Fruit fly (Drosophila melanogaster) whole organism, embryonic: ENCODE data around the gene CG13247.

Experiments
- CG10267 ChIP-seq: fragments of 200-800 bp; sonication (Bioruptor generic); optimal IDR thresholded peaks from 2 replicates; lab custom pipeline; 2018; ENCODE audit warnings: missing biosample characterization, mild to moderate bottlenecking, missing genetic modification characterization, moderate library complexity
- CG10431 ChIP-seq: fragments of 200-800 bp; sonication (Bioruptor generic); optimal IDR thresholded peaks from 3 replicates; lab custom pipeline; 2018; ENCODE audit warnings: missing biosample characterization, mild to moderate bottlenecking, missing genetic modification characterization
- CG10654 ChIP-seq: fragments of 200-800 bp; sonication (Bioruptor generic); optimal IDR thresholded peaks from 2 replicates; lab custom pipeline; 2016; ENCODE audit warnings: missing biosample characterization, missing genetic modification characterization
- CG12104 ChIP-seq: fragments of 200-800 bp; sonication (Bioruptor generic); optimal IDR thresholded peaks from 3 replicates; lab custom pipeline; 2016; ENCODE audit warnings: missing biosample characterization, missing genetic modification characterization
- CG12942 ChIP-seq: fragments of 200-800 bp; sonication (Bioruptor generic); optimal IDR thresholded peaks from 3 replicates; lab custom pipeline; 2016; ENCODE audit warnings: missing biosample characterization, missing genetic modification characterization
- CG13296 ChIP-seq: fragments of 200-800 bp; sonication (Bioruptor generic); optimal IDR thresholded peaks from 3 replicates; lab custom pipeline; 2018; ENCODE audit warnings: missing biosample characterization, mild to moderate bottlenecking, missing genetic modification characterization
- CG14860 ChIP-seq: fragments of 200-800 bp; sonication (Bioruptor generic); IDR thresholded peaks from 3 replicates; pipeline ENCODE4 v1.3.6; 2022; ENCODE audit warnings: missing biosample characterization, missing genetic modification characterization; ENCODE audit not compliant: partially characterized antibody
- CG15011 ChIP-seq: fragments of 200-800 bp; sonication (Bioruptor generic); optimal IDR thresholded peaks from 3 replicates; lab custom pipeline; 2018; ENCODE audit warnings: missing biosample characterization, mild to moderate bottlenecking, missing genetic modification characterization
- CG17359 ChIP-seq: fragments of 200-800 bp; sonication (Bioruptor generic); optimal IDR thresholded peaks from 3 replicates; lab custom pipeline; 2018; ENCODE audit warnings: missing biosample characterization, mild to moderate bottlenecking, missing genetic modification characterization, moderate library complexity
- CG17361 ChIP-seq: fragments of 200-800 bp; sonication (Bioruptor generic); IDR thresholded peaks from 3 replicates; pipeline ENCODE4 v1.3.6; 2022; ENCODE audit warnings: missing biosample characterization, missing genetic modification characterization
- CG17802 ChIP-seq: fragments of 200-800 bp; sonication (Bioruptor generic); optimal IDR thresholded peaks from 2 replicates; lab custom pipeline; 2018; ENCODE audit warnings: missing biosample characterization, mild to moderate bottlenecking, missing genetic modification characterization, moderate library complexity
- CG2116 ChIP-seq: fragments of 200-800 bp; sonication (Bioruptor generic); optimal IDR thresholded peaks from 3 replicates; lab custom pipeline; 2018; ENCODE audit warnings: missing biosample characterization, mild to moderate bottlenecking, missing genetic modification characterization
- CG2202 ChIP-seq: fragments of 200-800 bp; sonication (Bioruptor generic); optimal IDR thresholded peaks from 2 replicates; lab custom pipeline; 2018; ENCODE audit warnings: missing biosample characterization, mild to moderate bottlenecking, missing genetic modification characterization
- CG3065 ChIP-seq: fragments of 200-800 bp; sonication (Bioruptor generic); optimal IDR thresholded peaks from 2 replicates; lab custom pipeline; 2016; ENCODE audit warnings: missing biosample characterization, missing genetic modification characterization
- CG31365 ChIP-seq: fragments of 200-800 bp; sonication (Bioruptor generic); optimal IDR thresholded peaks from 2 replicates; lab custom pipeline; 2018; ENCODE audit warnings: missing biosample characterization, mild to moderate bottlenecking, missing genetic modification characterization
- CG4424 ChIP-seq: fragments of 200-800 bp; sonication (Bioruptor generic); optimal IDR thresholded peaks from 3 replicates; lab custom pipeline; 2016; ENCODE audit warnings: missing biosample characterization, missing genetic modification characterization
- CG6654 ChIP-seq: fragments of 200-800 bp; sonication (Bioruptor generic); optimal IDR thresholded peaks from 2 replicates; lab custom pipeline; 2017; ENCODE audit warnings: missing biosample characterization, mild to moderate bottlenecking, missing genetic modification characterization
- CG7271 ChIP-seq: fragments of 200-800 bp; sonication (Bioruptor generic); optimal IDR thresholded peaks from 2 replicates; lab custom pipeline; 2018; ENCODE audit warnings: missing biosample characterization, mild to moderate bottlenecking, missing genetic modification characterization, moderate library complexity
- CG7745 ChIP-seq: fragments of 200-800 bp; sonication (Bioruptor generic); optimal IDR thresholded peaks from 2 replicates; lab custom pipeline; 2018; ENCODE audit warnings: missing biosample characterization, mild to moderate bottlenecking, missing genetic modification characterization, moderate library complexity
- CG7839 ChIP-seq: fragments of 200-800 bp; sonication (Bioruptor generic); optimal IDR thresholded peaks from 3 replicates; lab custom pipeline; 2018; ENCODE audit warnings: missing biosample characterization, mild to moderate bottlenecking, missing genetic modification characterization, moderate library complexity
- CG8281 ChIP-seq: fragments of 200-800 bp; sonication (Bioruptor generic); optimal IDR thresholded peaks from 2 replicates; lab custom pipeline; 2018; ENCODE audit warnings: missing biosample characterization, mild to moderate bottlenecking, missing genetic modification characterization, moderate library complexity
- CG9609 ChIP-seq: fragments of 200-800 bp; sonication (Bioruptor generic); optimal IDR thresholded peaks from 3 replicates; lab custom pipeline; 2016; ENCODE audit warnings: missing biosample characterization, missing genetic modification characterization
- CoRest ChIP-seq: fragments of 200-800 bp; sonication (Bioruptor generic); optimal IDR thresholded peaks from 3 replicates; lab custom pipeline; 2018; ENCODE audit warnings: missing biosample characterization, mild to moderate bottlenecking, missing genetic modification characterization, moderate library complexity
- Dll ChIP-seq: fragments of 200-800 bp; sonication (Bioruptor generic); IDR thresholded peaks from 4 replicates; pipeline ENCODE4 v1.3.6; 2022; ENCODE audit warnings: missing biosample characterization, missing genetic modification characterization; ENCODE audit not compliant: partially characterized antibody
- HmgZ ChIP-seq: fragments of 200-800 bp; sonication (Bioruptor generic); optimal IDR thresholded peaks from 2 replicates; lab custom pipeline; 2018; ENCODE audit warnings: missing biosample characterization, mild to moderate bottlenecking, missing genetic modification characterization
- Hr51 ChIP-seq, 2 experiments: fragments of 200-800 bp; sonication (Bioruptor generic); optimal IDR thresholded peaks; 2 replicates in 1 of 2; 3 replicates in 1 of 2; lab custom pipeline; 2016 to 2018; ENCODE audit warnings: missing biosample characterization in 2 of 2, missing genetic modification characterization in 2 of 2, mild to moderate bottlenecking in 1 of 2, moderate library complexity in 1 of 2
- Hr78 ChIP-seq, 2 experiments: fragments of 200-800 bp in 1 of 2; fragments of >200 bp in 1 of 2; sonication (Bioruptor generic) in 1 of 2; optimal IDR thresholded peaks; 2 replicates each; lab custom pipeline; 2017 to 2019; ENCODE audit warnings: missing biosample characterization in 2 of 2, missing genetic modification characterization in 2 of 2, mild to moderate bottlenecking in 1 of 2, moderate library complexity in 1 of 2
- Mrtf ChIP-seq: fragments of 200-800 bp; sonication (Bioruptor generic); IDR thresholded peaks from 3 replicates; pipeline ENCODE4 v1.3.6; 2022; ENCODE audit warnings: missing biosample characterization, missing genetic modification characterization
- Scr ChIP-seq: fragments of 200-800 bp; sonication (Bioruptor generic); IDR thresholded peaks from 2 replicates; pipeline ENCODE4 v1.3.6; 2022; ENCODE audit warnings: missing biosample characterization, missing genetic modification characterization; ENCODE audit not compliant: partially characterized antibody
- Usf ChIP-seq: fragments of 200-800 bp; sonication (Bioruptor generic); optimal IDR thresholded peaks from 2 replicates; lab custom pipeline; 2017; ENCODE audit warnings: missing genotype, missing biosample characterization, missing genetic modification characterization
- Vsx1 ChIP-seq: fragments of 200-800 bp; sonication (Bioruptor generic); optimal IDR thresholded peaks from 2 replicates; lab custom pipeline; 2017; ENCODE audit warnings: missing biosample characterization, mild to moderate bottlenecking, missing genetic modification characterization, missing genetic modification reagents
- ash1 ChIP-seq: fragments of 200-800 bp; sonication (Bioruptor generic); optimal IDR thresholded peaks from 2 replicates; lab custom pipeline; 2018; ENCODE audit warnings: missing biosample characterization, mild to moderate bottlenecking, missing genetic modification characterization
- bsh ChIP-seq, 2 experiments: fragments of 200-800 bp; sonication (Bioruptor generic); optimal IDR thresholded peaks; 2 replicates each; lab custom pipeline; 2017 to 2018; ENCODE audit warnings: mild to moderate bottlenecking in 2 of 2, missing biosample characterization in 2 of 2, missing genetic modification characterization in 2 of 2, moderate library complexity in 1 of 2
- esg ChIP-seq: fragments of 200-800 bp; sonication (Bioruptor generic); conservative IDR thresholded peaks from 2 replicates; pipeline ENCODE4 v1.3.6; 2022; ENCODE audit warnings: missing biosample characterization, missing genetic modification characterization
- exex ChIP-seq: fragments of 200-800 bp; sonication (Bioruptor generic); optimal IDR thresholded peaks from 4 replicates; lab custom pipeline; 2018; ENCODE audit warnings: missing biosample characterization, mild to moderate bottlenecking, missing genetic modification characterization, moderate library complexity
- grau ChIP-seq: fragments of 200-800 bp; optimal IDR thresholded peaks from 3 replicates; lab custom pipeline; 2019; ENCODE audit warnings: missing biosample characterization, mild to moderate bottlenecking, missing genetic modification characterization, moderate library complexity
- jumu ChIP-seq: fragments of 200-800 bp; sonication (Bioruptor generic); optimal IDR thresholded peaks from 3 replicates; lab custom pipeline; 2016; ENCODE audit warnings: missing biosample characterization, missing genetic modification characterization
- kni ChIP-seq: fragments of 200-800 bp; sonication (Bioruptor generic); optimal IDR thresholded peaks from 3 replicates; lab custom pipeline; 2017; ENCODE audit warnings: mild to moderate bottlenecking, missing biosample characterization, missing genetic modification reagents, missing genetic modification characterization
- nerfin-2 ChIP-seq: fragments of 200-800 bp; sonication (Bioruptor generic); IDR thresholded peaks from 2 replicates; pipeline ENCODE4 v1.3.6; 2022; ENCODE audit warnings: missing biosample characterization, missing genetic modification characterization; ENCODE audit not compliant: partially characterized antibody
- ro ChIP-seq: fragments of 200-800 bp; sonication (Bioruptor generic); IDR thresholded peaks from 2 replicates; pipeline ENCODE4 v1.3.6; 2022; ENCODE audit warnings: missing biosample characterization, missing genetic modification characterization
- row ChIP-seq: fragments of 200-800 bp; sonication (Bioruptor generic); IDR thresholded peaks from 3 replicates; pipeline ENCODE4 v1.3.6; 2022; ENCODE audit warnings: missing biosample characterization, missing genetic modification characterization
- seq ChIP-seq: fragments of 200-800 bp; sonication (Bioruptor generic); IDR thresholded peaks from 2 replicates; pipeline ENCODE4 v1.3.6; 2022; ENCODE audit warnings: missing biosample characterization, missing genetic modification characterization
- sqz ChIP-seq: fragments of 200-800 bp; sonication (Bioruptor generic); optimal IDR thresholded peaks from 3 replicates; lab custom pipeline; 2018; ENCODE audit warnings: missing biosample characterization, mild to moderate bottlenecking, missing genetic modification characterization
- sug ChIP-seq: fragments of 200-800 bp; optimal IDR thresholded peaks from 2 replicates; lab custom pipeline; 2019; ENCODE audit warnings: missing biosample characterization, mild to moderate bottlenecking, missing genetic modification characterization, moderate library complexity
- unc-4 ChIP-seq: fragments of 200-800 bp; sonication (Bioruptor generic); IDR thresholded peaks from 2 replicates; pipeline ENCODE4 v1.3.6; 2022; ENCODE audit warnings: missing biosample characterization, missing genetic modification characterization; ENCODE audit not compliant: partially characterized antibody
- vfl ChIP-seq: fragments of 200-800 bp; sonication (Bioruptor generic); optimal IDR thresholded peaks from 2 replicates; lab custom pipeline; 2016; ENCODE audit warnings: missing biosample characterization, missing genetic modification characterization
- vvl ChIP-seq: fragments of 200-800 bp; sonication (Bioruptor generic); IDR thresholded peaks from 2 replicates; pipeline ENCODE4 v1.3.6; 2022; ENCODE audit warnings: missing biosample characterization, missing genetic modification characterization

CG13247 gene

DNA sequence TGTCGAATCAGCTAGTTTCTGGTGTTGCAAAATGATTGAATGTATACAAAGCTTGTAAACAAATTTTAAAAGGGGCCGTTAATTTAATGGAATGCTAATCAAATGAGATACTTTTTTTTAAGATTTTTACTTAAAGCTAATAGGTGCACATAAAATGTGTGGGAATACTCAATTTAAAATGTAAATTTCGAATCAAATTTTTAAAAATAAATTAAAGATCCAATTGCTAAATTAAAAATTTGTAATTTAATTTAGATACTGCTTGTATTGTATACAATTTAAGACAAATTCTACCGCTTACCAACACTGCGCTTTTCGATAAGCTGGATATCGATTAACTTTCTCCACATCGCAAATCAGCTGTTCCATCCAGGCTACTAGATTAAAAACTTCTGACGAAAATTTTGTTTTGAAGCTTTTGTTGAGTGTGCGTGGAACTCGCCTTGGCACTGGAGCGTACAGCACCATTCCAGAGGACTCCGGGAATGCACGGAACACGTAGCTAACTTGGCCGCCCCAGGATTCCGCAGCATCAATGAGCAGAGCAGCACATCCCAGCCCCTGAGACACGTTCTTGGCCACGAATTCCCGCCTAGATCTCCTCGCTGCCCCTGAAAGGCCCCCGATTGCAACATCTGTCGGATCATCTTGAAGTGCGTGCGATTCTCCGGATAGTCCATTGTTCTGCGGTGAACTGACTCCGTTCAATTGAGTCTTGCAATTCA, 14.1 kb downstream of the CG13247 start, which contains the start of the genes CG5498 and fbl:
CG5498 (minus strand) TSS at position 24 of the 725 bp plus-strand sequence.
fbl (plus strand) TSS at position 344 of the 725 bp plus-strand sequence.
- TF ChIP-seq sqz (GFP tag; lab: Kevin White, UChicago), result no peak
- TF ChIP-seq CG9609 (GFP tag; lab: Kevin White, UChicago), result peak; percentile 9
- peak; percentile 35 for TF ChIP-seq jumu (GFP tag; lab: Kevin White, UChicago)
- no peak for TF ChIP-seq Mrtf (GFP tag; lab: Robert Waterston, UW)
- peak; percentile 62 for TF ChIP-seq unc-4 (GFP tag; lab: Robert Waterston, UW)
- TF ChIP-seq grau (tag; lab: Kevin White, UChicago), result peak; percentile 77
- TF ChIP-seq CG4424 (GFP tag; lab: Kevin White, UChicago), result peak; percentile 74
- TF ChIP-seq CG12104 (GFP tag; lab: Kevin White, UChicago), result peak; percentile 66
- peak; percentile 80; the same call in 2 of the 3 replicates for TF ChIP-seq CG17361 (GFP tag; lab: Robert Waterston, UW)
- TF ChIP-seq CG14860, result no peak
- peak; percentile 68 for TF ChIP-seq sug
- TF ChIP-seq row (GFP tag; lab: Robert Waterston, UW), result peak; percentile 56
- peak in 1 of 2 experiments; percentile 0 for TF ChIP-seq Hr78 (GFP tag; optimal IDR thresholded peaks at IDR 0.05; lab: Kevin White, UChicago)
- peak; percentile 45 for TF ChIP-seq CG7745 (tag; lab: Kevin White, UChicago)
- TF ChIP-seq CG8281, result peak; percentile 1
- TF ChIP-seq nerfin-2 (GFP tag; lab: Robert Waterston, UW), result no peak
- peak; percentile 98 for TF ChIP-seq CG10267
- TF ChIP-seq esg (GFP tag; lab: Robert Waterston, UW), result peak; percentile 38; the same call in 1 of the 2 replicates
- TF ChIP-seq CG2202, result peak; percentile 12
- peak; percentile 76 for TF ChIP-seq CG2116 (GFP tag; lab: Kevin White, UChicago)
- peak; percentile 32 for TF ChIP-seq kni (GFP tag; lab: Kevin White, UChicago)
- TF ChIP-seq CG13296 (GFP tag; lab: Kevin White, UChicago), result peak; percentile 64
- no peak for TF ChIP-seq CG6654 (GFP tag; lab: Kevin White, UChicago)
- TF ChIP-seq Usf (GFP tag; lab: Kevin White, UChicago), result peak; percentile 4
- peak; percentile 80 for TF ChIP-seq CoRest
- TF ChIP-seq CG7839 (tag; lab: Kevin White, UChicago), result peak; percentile 74
- peak; percentile 21 for TF ChIP-seq CG31365 (tag; lab: Kevin White, UChicago)
- TF ChIP-seq CG10654 (GFP tag; lab: Kevin White, UChicago), result peak; percentile 62
- no peak for TF ChIP-seq CG3065
- no peak for TF ChIP-seq CG17802 (tag; lab: Kevin White, UChicago)
- peak; percentile 56 for TF ChIP-seq CG17359 (tag; lab: Kevin White, UChicago)
- peak; percentile 34; the same call in 1 of the 2 replicates for TF ChIP-seq Scr (GFP tag; lab: Robert Waterston, UW)
- TF ChIP-seq bsh (GFP tag; optimal IDR thresholded peaks at IDR 0.05; lab: Kevin White, UChicago), result peak in 1 of 2 experiments; percentile 49
- peak; percentile 43 for TF ChIP-seq CG10431
- peak; percentile 1 for TF ChIP-seq CG7271 (tag; lab: Kevin White, UChicago)
- TF ChIP-seq ash1, result no peak
- TF ChIP-seq Vsx1, result peak; percentile 67
- peak; percentile 54 for TF ChIP-seq exex (tag; lab: Kevin White, UChicago)
- peak; percentile 38 for TF ChIP-seq CG12942 (GFP tag; lab: Kevin White, UChicago)
- TF ChIP-seq Dll, result peak; percentile 49; the same call in 1 of the 4 replicates
- TF ChIP-seq vvl (GFP tag; lab: Robert Waterston, UW), result peak; percentile 72
- peak; percentile 71 for TF ChIP-seq HmgZ (tag; lab: Kevin White, UChicago)
- peak; percentile 34 for TF ChIP-seq CG15011 (GFP tag; lab: Kevin White, UChicago)
- peak; percentile 40 for TF ChIP-seq vfl
- TF ChIP-seq ro, result no peak
- TF ChIP-seq seq (GFP tag; lab: Robert Waterston, UW), result no peak
- TF ChIP-seq Hr51 (GFP tag; optimal IDR thresholded peaks at IDR 0.05; lab: Kevin White, UChicago), result peak; percentile 57 to 70
